Fruit fly (Drosophila melanogaster): ENCODE data around the gene CG9215.

The CG9215 gene

DNA sequence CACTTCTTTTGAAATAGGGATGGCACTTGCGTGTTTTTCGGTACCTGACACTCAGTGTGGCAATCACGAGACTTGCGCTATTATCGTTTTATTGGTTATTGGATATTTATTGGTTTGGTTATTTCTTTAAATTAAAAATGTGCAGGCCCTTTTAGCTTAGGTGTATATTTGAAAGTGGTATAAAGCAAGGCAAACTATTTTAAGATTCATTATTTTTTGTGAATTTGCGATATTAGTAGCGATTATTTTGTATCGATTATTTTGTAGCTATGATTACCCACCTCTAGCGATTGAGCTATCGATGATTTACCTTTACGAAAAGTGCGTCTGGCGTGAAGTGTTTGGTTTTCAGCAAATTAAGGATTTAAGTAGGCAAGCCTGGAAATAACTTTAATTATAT is at the start of gene CG9215, which contains the start of gene CG8097 (continued):
- peak; percentile 4 for TF ChIP-seq CG10462 (GFP tag; optimal IDR thresholded peaks at IDR 0.05)
- peak; percentile 39 for TF ChIP-seq Bteb2 (GFP tag; optimal IDR thresholded peaks at IDR 0.05)
- peak; percentile 0 for TF ChIP-seq CG4820 (GFP tag; optimal IDR thresholded peaks at IDR 0.05)
- TF ChIP-seq HLH4C (GFP tag; IDR thresholded peaks at IDR 0.05; ENCODE audit: partially characterized antibody), result peak; percentile 96
- TF ChIP-seq hth (optimal IDR thresholded peaks at IDR 0.05), result no peak
- TF ChIP-seq CG12236 (GFP tag; optimal IDR thresholded peaks at IDR 0.05), result no peak
- peak; percentile 28 for TF ChIP-seq ewg (GFP tag; optimal IDR thresholded peaks at IDR 0.05)
- no peak for TF ChIP-seq C15 (GFP tag; IDR thresholded peaks at IDR 0.05)
- no peak for TF ChIP-seq tll (GFP tag; optimal IDR thresholded peaks at IDR 0.05)
- no peak for TF ChIP-seq Trl (optimal IDR thresholded peaks at IDR 0.05)
- TF ChIP-seq Trl (GFP tag; optimal IDR thresholded peaks at IDR 0.05), result peak; percentile 6
- peak; percentile 30 for TF ChIP-seq ind (GFP tag; optimal IDR thresholded peaks at IDR 0.05)
- no peak for TF ChIP-seq corto (GFP tag; optimal IDR thresholded peaks at IDR 0.05)
- no peak for TF ChIP-seq CG14667 (GFP tag; IDR thresholded peaks at IDR 0.05)
- no peak for TF ChIP-seq klu (GFP tag; IDR thresholded peaks at IDR 0.05)
- TF ChIP-seq Ets65A (GFP tag), result peak; percentile 43
- peak; percentile 22 for TF ChIP-seq dmrt11E (tag; optimal IDR thresholded peaks at IDR 0.05)
- no peak for TF ChIP-seq tx (GFP tag; optimal IDR thresholded peaks at IDR 0.05)
- TF ChIP-seq amos (GFP tag; IDR thresholded peaks at IDR 0.05; ENCODE audit: partially characterized antibody), result peak; percentile 86
- no peak for TF ChIP-seq CG16779 (GFP tag; IDR thresholded peaks at IDR 0.05)
- TF ChIP-seq CG6765 (GFP tag; optimal IDR thresholded peaks at IDR 0.05), result no peak
- no peak for TF ChIP-seq CG13296 (GFP tag; optimal IDR thresholded peaks at IDR 0.05)
- TF ChIP-seq exex (tag; optimal IDR thresholded peaks at IDR 0.05), result no peak
- no peak for TF ChIP-seq yki (optimal IDR thresholded peaks at IDR 0.05)
- TF ChIP-seq dan (GFP tag; IDR thresholded peaks at IDR 0.05), result no peak
- no peak for TF ChIP-seq p53 (GFP tag; optimal IDR thresholded peaks at IDR 0.05)
- no peak for TF ChIP-seq Taf1 (GFP tag; IDR thresholded peaks at IDR 0.05)
- no peak for TF ChIP-seq CG5953 (GFP tag; IDR thresholded peaks at IDR 0.05)
- TF ChIP-seq CoRest (tag; optimal IDR thresholded peaks at IDR 0.05), result peak; percentile 63
- peak; percentile 47 for TF ChIP-seq shn (GFP tag; optimal IDR thresholded peaks at IDR 0.05)
- no peak for TF ChIP-seq fd3F (GFP tag; optimal IDR thresholded peaks at IDR 0.05)
- no peak for TF ChIP-seq CG43689 (GFP tag; IDR thresholded peaks at IDR 0.05)
- TF ChIP-seq caup (GFP tag; optimal IDR thresholded peaks at IDR 0.05; ENCODE audit: severe bottlenecking), result no peak
- TF ChIP-seq CG12219 (GFP tag; optimal IDR thresholded peaks at IDR 0.05), result no peak
- no peak for TF ChIP-seq CG3407 (GFP tag; optimal IDR thresholded peaks at IDR 0.05)
- no peak for TF ChIP-seq CG12299 (tag; optimal IDR thresholded peaks at IDR 0.05)
- no peak for TF ChIP-seq esg (GFP tag; conservative IDR thresholded peaks at IDR 0.05)
- TF ChIP-seq Doc3 (GFP tag; IDR thresholded peaks at IDR 0.05; ENCODE audit: partially characterized antibody), result peak; percentile 97
- TF ChIP-seq danr (GFP tag; IDR thresholded peaks at IDR 0.05), result no peak
- peak; percentile 98 for TF ChIP-seq Dll (GFP tag; IDR thresholded peaks at IDR 0.05; ENCODE audit: partially characterized antibody)
- peak; percentile 6 for TF ChIP-seq tin (GFP tag; optimal IDR thresholded peaks at IDR 0.05)
- TF ChIP-seq CG12942 (GFP tag; optimal IDR thresholded peaks at IDR 0.05), result no peak
- TF ChIP-seq bigmax (GFP tag; optimal IDR thresholded peaks at IDR 0.05), result no peak
- TF ChIP-seq B-H2 (GFP tag; optimal IDR thresholded peaks at IDR 0.05), result no peak
- TF ChIP-seq CG2120 (GFP tag; optimal IDR thresholded peaks at IDR 0.05), result peak; percentile 62
- no peak for TF ChIP-seq CG8089 (GFP tag; optimal IDR thresholded peaks at IDR 0.05)
- peak; percentile 21; the same call in 1 of the 2 replicates for TF ChIP-seq Xrp1 (GFP tag; IDR thresholded peaks at IDR 0.05)
- peak; percentile 29 for TF ChIP-seq CG16863 (GFP tag; optimal IDR thresholded peaks at IDR 0.05)
- no peak for TF ChIP-seq run (tag; optimal IDR thresholded peaks at IDR 0.05)
- peak; percentile 74 for TF ChIP-seq CG9215 (GFP tag; IDR thresholded peaks at IDR 0.05)
- no peak for TF ChIP-seq kni (GFP tag; optimal IDR thresholded peaks at IDR 0.05)
- TF ChIP-seq CG7745 (tag; optimal IDR thresholded peaks at IDR 0.05), result no peak
- no peak for TF ChIP-seq CG7357 (GFP tag; IDR thresholded peaks at IDR 0.05)

All from whole organism, embryonic.